Fruit fly (Drosophila melanogaster) whole organism, embryonic: Measurements from ENCODE around the gene Rsph1.

Experiments used
- Aef1 ChIP-seq: fragments of 200-800 bp; sonication (Bioruptor generic); IDR thresholded peaks from 3 replicates; pipeline ENCODE4 v1.3.6; 2022; ENCODE audit warnings: missing biosample characterization, missing genetic modification characterization
- Blimp-1 ChIP-seq: fragments of 200-800 bp; sonication (Bioruptor generic); optimal IDR thresholded peaks from 3 replicates; lab custom pipeline; 2018; ENCODE audit warnings: missing biosample characterization, missing genetic modification characterization, mild to moderate bottlenecking, moderate library complexity, missing genetic modification reagents
- CG10431 ChIP-seq: fragments of 200-800 bp; sonication (Bioruptor generic); optimal IDR thresholded peaks from 3 replicates; lab custom pipeline; 2018; ENCODE audit warnings: missing biosample characterization, mild to moderate bottlenecking, missing genetic modification characterization
- CG11560 ChIP-seq: fragments of 200-800 bp; sonication (Bioruptor generic); IDR thresholded peaks from 3 replicates; pipeline ENCODE4 v1.3.6; 2022; ENCODE audit warnings: missing biosample characterization, missing genetic modification characterization
- CG12769 ChIP-seq: fragments of 200-800 bp; sonication (Bioruptor generic); optimal IDR thresholded peaks from 2 replicates; lab custom pipeline; 2019; ENCODE audit warnings: missing biosample characterization, mild to moderate bottlenecking, missing genetic modification characterization, moderate library complexity
- CG14014 ChIP-seq: fragments of 200-800 bp; sonication (Bioruptor generic); IDR thresholded peaks from 2 replicates; pipeline ENCODE4 v1.3.6; 2022; ENCODE audit warnings: missing biosample characterization, missing genetic modification characterization
- CG15601 ChIP-seq: fragments of 200-800 bp; sonication (Bioruptor generic); optimal IDR thresholded peaks from 3 replicates; lab custom pipeline; 2019; ENCODE audit warnings: missing biosample characterization, mild to moderate bottlenecking, missing genetic modification characterization, moderate library complexity
- CG15696 ChIP-seq: fragments of 200-800 bp; sonication (Bioruptor generic); optimal IDR thresholded peaks from 2 replicates; lab custom pipeline; 2019; ENCODE audit warnings: missing biosample characterization, mild to moderate bottlenecking, missing genetic modification characterization, moderate library complexity
- CG1602 ChIP-seq: fragments of 200-800 bp; sonication (Bioruptor generic); optimal IDR thresholded peaks from 3 replicates; lab custom pipeline; 2016; ENCODE audit warnings: missing biosample characterization, missing genetic modification characterization
- CG1603 ChIP-seq: fragments of 200-800 bp; sonication (Bioruptor generic); optimal IDR thresholded peaks from 2 replicates; lab custom pipeline; 2019; ENCODE audit warnings: missing biosample characterization, mild to moderate bottlenecking, missing genetic modification characterization, moderate library complexity
- CG1792 ChIP-seq: fragments of 200-800 bp; sonication (Bioruptor generic); optimal IDR thresholded peaks from 2 replicates; lab custom pipeline; 2016; ENCODE audit warnings: missing biosample characterization, missing genetic modification characterization
- CG1832 ChIP-seq: fragments of 200-800 bp; sonication (Bioruptor generic); optimal IDR thresholded peaks from 2 replicates; lab custom pipeline; 2017; ENCODE audit warnings: missing biosample characterization, mild to moderate bottlenecking, missing genetic modification characterization, inconsistent platforms
- CG2202 ChIP-seq: fragments of 200-800 bp; sonication (Bioruptor generic); optimal IDR thresholded peaks from 2 replicates; lab custom pipeline; 2018; ENCODE audit warnings: missing biosample characterization, mild to moderate bottlenecking, missing genetic modification characterization
- CG2712 ChIP-seq: fragments of 200-800 bp; optimal IDR thresholded peaks from 3 replicates; lab custom pipeline; 2019; ENCODE audit warnings: missing biosample characterization, mild to moderate bottlenecking, missing genetic modification characterization, moderate library complexity
- CG31224 ChIP-seq: fragments of 200-800 bp; sonication (Bioruptor generic); IDR thresholded peaks from 2 replicates; pipeline ENCODE4 v1.3.6; 2022; ENCODE audit warnings: missing biosample characterization, missing genetic modification characterization
- CG4820 ChIP-seq: fragments of 200-800 bp; sonication (Bioruptor generic); optimal IDR thresholded peaks from 3 replicates; lab custom pipeline; 2016; ENCODE audit warnings: missing biosample characterization, missing genetic modification characterization
- CG6689 ChIP-seq: fragments of 200-800 bp; sonication (Bioruptor generic); IDR thresholded peaks from 2 replicates; pipeline ENCODE4 v1.3.6; 2022; ENCODE audit warnings: missing biosample characterization, missing genetic modification characterization
- CG7556 ChIP-seq: fragments of 200-800 bp; sonication (Bioruptor generic); optimal IDR thresholded peaks from 2 replicates; lab custom pipeline; 2017; ENCODE audit warnings: missing biosample characterization, mild to moderate bottlenecking, missing genetic modification characterization
- CG7786 ChIP-seq: fragments of 200-800 bp; sonication (Bioruptor generic); optimal IDR thresholded peaks from 2 replicates; lab custom pipeline; 2016; ENCODE audit warnings: missing biosample characterization, missing genetic modification characterization
- CG7963 ChIP-seq: fragments of 200-800 bp; sonication (Bioruptor generic); IDR thresholded peaks from 3 replicates; pipeline ENCODE4 v1.3.6; 2022; ENCODE audit warnings: missing biosample characterization, missing genetic modification characterization; ENCODE audit not compliant: partially characterized antibody
- CHES-1-like ChIP-seq: fragments of 200-800 bp; sonication (Bioruptor generic); optimal IDR thresholded peaks from 2 replicates; lab custom pipeline; 2016; ENCODE audit warnings: missing biosample characterization, missing genetic modification characterization
- Deaf1 ChIP-seq: fragments of 200-800 bp; optimal IDR thresholded peaks from 3 replicates; lab custom pipeline; 2019; ENCODE audit warnings: missing biosample characterization, mild to moderate bottlenecking, missing genetic modification characterization, moderate library complexity
- Eip74EF ChIP-seq, 2 experiments: fragments of 200-800 bp in 1 of 2; fragments of >200 bp in 1 of 2; sonication (Bioruptor generic) in 1 of 2; optimal IDR thresholded peaks; 2 replicates each; lab custom pipeline; 2017 to 2019; ENCODE audit warnings: missing biosample characterization in 2 of 2, missing genetic modification characterization in 2 of 2, mild to moderate bottlenecking in 1 of 2, moderate library complexity in 1 of 2
- HLH3B ChIP-seq: fragments of 200-800 bp; sonication (Bioruptor generic); IDR thresholded peaks from 2 replicates; pipeline ENCODE4 v1.3.6; 2022; ENCODE audit warnings: missing biosample characterization, missing genetic modification characterization
- Hey ChIP-seq: fragments of 200-800 bp; sonication (Bioruptor generic); optimal IDR thresholded peaks from 3 replicates; lab custom pipeline; 2018; ENCODE audit warnings: missing biosample characterization, mild to moderate bottlenecking, missing genetic modification characterization
- Kr ChIP-seq: fragments of 200-800 bp; sonication (Bioruptor generic); optimal IDR thresholded peaks from 2 replicates; lab custom pipeline; 2017; ENCODE audit warnings: missing biosample characterization, mild to moderate bottlenecking, missing genetic modification characterization
- MESR4 ChIP-seq: fragments of 200-800 bp; sonication (Bioruptor generic); optimal IDR thresholded peaks from 2 replicates; lab custom pipeline; 2018; ENCODE audit warnings: missing biosample characterization, mild to moderate bottlenecking, missing genetic modification characterization, moderate library complexity
- Max ChIP-seq: fragments of 200-800 bp; sonication (Bioruptor generic); optimal IDR thresholded peaks from 2 replicates; lab custom pipeline; 2016; ENCODE audit warnings: missing biosample characterization, mild to moderate bottlenecking, missing genetic modification characterization
- Nf-YA ChIP-seq: fragments of 200-800 bp; sonication (Bioruptor generic); IDR thresholded peaks from 2 replicates; pipeline ENCODE4 v1.3.6; 2022; ENCODE audit warnings: missing biosample characterization, missing genetic modification characterization
- Ssrp ChIP-seq: fragments of 200-800 bp; sonication (Bioruptor generic); optimal IDR thresholded peaks from 2 replicates; lab custom pipeline; 2018; ENCODE audit warnings: missing biosample characterization, mild to moderate bottlenecking, missing genetic modification characterization, moderate library complexity
- Stat92E ChIP-seq, 3 experiments: fragments of >200 bp in 2 of 3; fragments of 200-800 bp in 1 of 3; sonication (Bioruptor generic) in 1 of 3; optimal IDR thresholded peaks; 2 replicates each; lab custom pipeline; 2017 to 2019; ENCODE audit warnings: missing biosample characterization in 3 of 3, missing genetic modification characterization in 3 of 3, mild to moderate bottlenecking in 1 of 3, moderate library complexity in 1 of 3
- amos ChIP-seq: fragments of 200-800 bp; sonication (Bioruptor generic); IDR thresholded peaks from 2 replicates; pipeline ENCODE4 v1.3.6; 2022; ENCODE audit warnings: missing biosample characterization, missing genetic modification characterization; ENCODE audit not compliant: partially characterized antibody
- cg ChIP-seq: fragments of 200-800 bp; sonication (Bioruptor generic); optimal IDR thresholded peaks from 3 replicates; lab custom pipeline; 2019; ENCODE audit warnings: missing biosample characterization, mild to moderate bottlenecking, missing genetic modification characterization, moderate library complexity
- dmrt11E ChIP-seq: fragments of 200-800 bp; sonication (Bioruptor generic); optimal IDR thresholded peaks from 3 replicates; lab custom pipeline; 2018; ENCODE audit warnings: missing biosample characterization, mild to moderate bottlenecking, missing genetic modification characterization, moderate library complexity
- gcm2 ChIP-seq: fragments of 200-800 bp; sonication (Bioruptor generic); optimal IDR thresholded peaks from 2 replicates; lab custom pipeline; 2016; ENCODE audit warnings: missing biosample characterization, missing genetic modification characterization
- gsb-n ChIP-seq: fragments of 200-800 bp; sonication (Bioruptor generic); optimal IDR thresholded peaks from 3 replicates; lab custom pipeline; 2018; ENCODE audit warnings: missing biosample characterization, mild to moderate bottlenecking, missing genetic modification characterization
- gt ChIP-seq: fragments of 200-800 bp; sonication (Bioruptor generic); IDR thresholded peaks from 2 replicates; pipeline ENCODE4 v1.3.6; 2022; ENCODE audit warnings: missing biosample characterization, missing genetic modification characterization
- jigr1 ChIP-seq: fragments of 200-800 bp; sonication (Bioruptor generic); IDR thresholded peaks from 3 replicates; pipeline ENCODE4 v1.3.6; 2022; ENCODE audit warnings: missing biosample characterization, missing genetic modification characterization
- klu ChIP-seq: fragments of 200-800 bp; sonication (Bioruptor generic); IDR thresholded peaks from 2 replicates; pipeline ENCODE4 v1.3.6; 2022; ENCODE audit warnings: missing biosample characterization, missing genetic modification characterization
- otp ChIP-seq: fragments of 200-800 bp; sonication (Bioruptor generic); IDR thresholded peaks from 3 replicates; pipeline ENCODE4, ENCODE4 v1.3.6; 2022; ENCODE audit warnings: missing biosample characterization, missing genetic modification characterization
- pita ChIP-seq: fragments of 200-800 bp; sonication (Bioruptor generic); optimal IDR thresholded peaks from 2 replicates; lab custom pipeline; 2017; ENCODE audit warnings: missing biosample characterization, mild to moderate bottlenecking, missing genetic modification characterization
- pzg ChIP-seq: fragments of 200-800 bp; sonication (Bioruptor generic); optimal IDR thresholded peaks from 3 replicates; lab custom pipeline; 2018; ENCODE audit warnings: missing biosample characterization, mild to moderate bottlenecking, missing genetic modification characterization, moderate library complexity
- sr ChIP-seq: fragments of 200-800 bp; sonication (Bioruptor generic); IDR thresholded peaks from 3 replicates; pipeline ENCODE4 v1.3.6; 2022; ENCODE audit warnings: missing biosample characterization, missing genetic modification characterization
- tap ChIP-seq: fragments of 200-800 bp; optimal IDR thresholded peaks from 3 replicates; lab custom pipeline; 2019; ENCODE audit warnings: missing biosample characterization, mild to moderate bottlenecking, missing genetic modification characterization, moderate library complexity
- tin ChIP-seq: fragments of 200-800 bp; sonication (Bioruptor generic); optimal IDR thresholded peaks from 3 replicates; lab custom pipeline; 2016; ENCODE audit warnings: missing biosample characterization, missing genetic modification characterization
- tup ChIP-seq: fragments of 200-800 bp; sonication (Bioruptor generic); optimal IDR thresholded peaks from 2 replicates; lab custom pipeline; 2016; ENCODE audit warnings: missing biosample characterization, mild to moderate bottlenecking, missing genetic modification characterization, moderate library complexity
- unc-4 ChIP-seq: fragments of 200-800 bp; sonication (Bioruptor generic); IDR thresholded peaks from 2 replicates; pipeline ENCODE4 v1.3.6; 2022; ENCODE audit warnings: missing biosample characterization, missing genetic modification characterization; ENCODE audit not compliant: partially characterized antibody
- unpg ChIP-seq: fragments of 200-800 bp; sonication (Bioruptor generic); optimal IDR thresholded peaks from 3 replicates; lab custom pipeline; 2018; ENCODE audit warnings: missing biosample characterization, mild to moderate bottlenecking, missing genetic modification characterization, moderate library complexity
- usp ChIP-seq: fragments of >200 bp; optimal IDR thresholded peaks from 2 replicates; lab custom pipeline; 2017; ENCODE audit warnings: missing biosample characterization, missing genetic modification characterization

Rsph1 gene

dm6 chr2L:13145035-13145683 lies 38.1 kb upstream of the Rsph1 start (continued):
- TF ChIP-seq Aef1 (GFP tag; lab: Robert Waterston, UW) (peak; percentile 78), amos (GFP tag; lab: Robert Waterston, UW) (no peak), Kr (no peak), CG11560 (0 out of 3 replicates have a peak, but pooled peaks have one; percentile 56), CG12769 (peak; percentile 76), tin (GFP tag; lab: Kevin White, UChicago) (peak; percentile 58), CG10431 (GFP tag; lab: Kevin White, UChicago) (no peak), gt (GFP tag; lab: Robert Waterston, UW) (no peak), Hey (no peak), dmrt11E (tag; lab: Kevin White, UChicago) (no peak), MESR4 (GFP tag; lab: Kevin White, UChicago) (no peak), Stat92E (GFP tag; optimal IDR thresholded peaks at IDR 0.05; lab: Kevin White, UChicago) (no peak), Blimp-1 (GFP tag; lab: Kevin White, UChicago) (peak; percentile 62), Eip74EF (GFP tag; optimal IDR thresholded peaks at IDR 0.05; lab: Kevin White, UChicago) (peak in 1 of 2 experiments; percentile 68), usp (GFP tag; lab: Kevin White, UChicago) (no peak), CG1603 (tag; lab: Kevin White, UChicago) (peak; percentile 21), jigr1 (GFP tag; lab: Robert Waterston, UW) (peak; percentile 68; the same call in 1 of the 3 replicates), CG1832 (no peak), CG31224 (GFP tag; lab: Robert Waterston, UW) (peak; percentile 64), CG7963 (no peak), Nf-YA (GFP tag; lab: Robert Waterston, UW) (peak; percentile 54; the same call in 1 of the 2 replicates), CG4820 (GFP tag; lab: Kevin White, UChicago) (peak; percentile 58), unpg (GFP tag; lab: Kevin White, UChicago) (peak; percentile 84), CG1602 (GFP tag; lab: Kevin White, UChicago) (peak; percentile 49), Deaf1 (peak; percentile 47), Ssrp (tag; lab: Kevin White, UChicago) (no peak), cg (GFP tag; lab: Kevin White, UChicago) (no peak), pita (GFP tag; lab: Kevin White, UChicago) (no peak), klu (GFP tag; lab: Robert Waterston, UW) (peak; percentile 63), unc-4 (GFP tag; lab: Robert Waterston, UW) (no peak), Max (peak; percentile 64), HLH3B (peak; percentile 76), pzg (no peak), otp (peak; percentile 57; the same call in 2 of the 3 replicates), CG14014 (GFP tag; lab: Robert Waterston, UW) (peak; percentile 89), tup (peak; percentile 29), CG7556 (peak; percentile 65), CHES-1-like (GFP tag; lab: Kevin White, UChicago) (peak; percentile 60), CG2712 (tag; lab: Kevin White, UChicago) (peak; percentile 69), CG6689 (GFP tag; lab: Robert Waterston, UW) (peak; percentile 74), tap (tag; lab: Kevin White, UChicago) (peak; percentile 70), CG2202 (tag; lab: Kevin White, UChicago) (no peak), gsb-n (peak; percentile 0), CG15601 (tag; lab: Kevin White, UChicago) (peak; percentile 8), gcm2 (GFP tag; lab: Kevin White, UChicago) (no peak), CG1792 (GFP tag; lab: Kevin White, UChicago) (peak; percentile 69), CG7786 (GFP tag; lab: Kevin White, UChicago) (peak; percentile 59), sr (no peak), CG15696 (tag; lab: Kevin White, UChicago) (peak; percentile 12)
